Fruit fly (Drosophila melanogaster): Measurements from ENCODE around the gene ND-13A.

- TF ChIP-seq Eip93F (GFP tag; optimal IDR thresholded peaks at IDR 0.05) (peak; percentile 69), vri (GFP tag; optimal IDR thresholded peaks at IDR 0.05) (peak; percentile 77), dac (GFP tag; optimal IDR thresholded peaks at IDR 0.05) (no peak), salr (GFP tag; optimal IDR thresholded peaks at IDR 0.05) (no peak), CG32006 (GFP tag; optimal IDR thresholded peaks at IDR 0.05) (no peak), eg (GFP tag; IDR thresholded peaks at IDR 0.05) (no peak), Eip78C (GFP tag) (peak; percentile 29), CG6854 (GFP tag; optimal IDR thresholded peaks at IDR 0.05) (no peak), Hr4 (GFP tag; optimal IDR thresholded peaks at IDR 0.05) (no peak), CG3032 (tag; optimal IDR thresholded peaks at IDR 0.05) (no peak), Sox102F (GFP tag; optimal IDR thresholded peaks at IDR 0.05) (no peak)
These were observed 4.6 kb downstream of the ND-13A start for dm6 chr2L:5095350-5095962.
